Worm (Caenorhabditis elegans) whole organism, L4 larva: ENCODE results near the gene K09E2.2.

Experiments used
- T20F7.1 ChIP-seq: fragments of 200-800 bp; sonication (Bioruptor generic); optimal IDR thresholded peaks from 2 replicates; lab custom pipeline; 2018; ENCODE audit warnings: mild to moderate bottlenecking, missing genetic modification characterization, missing compliant biosample characterization
- T26A8.4 ChIP-seq: fragments of 200-800 bp; sonication (Bioruptor generic); IDR thresholded peaks from 2 replicates; pipeline ENCODE4 v1.3.6; 2022; ENCODE audit warnings: missing genetic modification characterization, missing compliant biosample characterization
- Y48G9A.11 ChIP-seq: fragments of 200-800 bp; sonication (Bioruptor generic); IDR thresholded peaks from 2 replicates; pipeline ENCODE4 v1.3.6; 2022; ENCODE audit warnings: missing genetic modification reagents, missing genetic modification characterization, missing compliant biosample characterization
- Y75B8A.6 ChIP-seq: fragments of 200-800 bp; sonication (Bioruptor generic); IDR thresholded peaks from 2 replicates; pipeline ENCODE4 v1.3.6; 2022; ENCODE audit warnings: missing genetic modification reagents, missing genetic modification characterization, missing compliant biosample characterization
- ZK337.2 ChIP-seq: fragments of 200-800 bp; sonication (Bioruptor generic); IDR thresholded peaks from 2 replicates; pipeline ENCODE4 v1.3.6; 2022; ENCODE audit warnings: missing genetic modification reagents, missing genetic modification characterization, missing compliant biosample characterization
- ZK546.5 ChIP-seq, 2 experiments: sonication (generic microtip); optimal IDR thresholded peaks; 2 replicates each; lab custom pipeline; 2017; ENCODE audit warnings: missing biosample characterization in 2 of 2, missing genetic modification characterization in 2 of 2
- aha-1 ChIP-seq: fragments of 150-350 bp; peaks from one replicate; lab custom pipeline; 2014; ENCODE audit warnings: missing biosample characterization, missing genetic modification characterization
- ama-1 ChIP-seq: fragments of 150-350 bp; optimal IDR thresholded peaks from 2 replicates; lab custom pipeline; 2014; ENCODE audit warnings: inconsistent platforms, mixed read lengths
- arid-1 ChIP-seq: fragments of 200-800 bp; sonication (Bioruptor generic); conservative IDR thresholded peaks from 2 replicates; pipeline ENCODE4 v1.3.6; 2022; ENCODE audit warnings: missing genetic modification reagents, missing genetic modification characterization, missing compliant biosample characterization
- attf-4 ChIP-seq: sonication (generic microtip); optimal IDR thresholded peaks from 3 replicates; lab custom pipeline; 2017; ENCODE audit warnings: missing biosample characterization, missing genetic modification characterization
- ceh-44 ChIP-seq: fragments of 200-800 bp; sonication (Bioruptor generic); IDR thresholded peaks from 2 replicates; pipeline ENCODE4 v1.3.6; 2022; ENCODE audit warnings: missing genetic modification reagents, missing genetic modification characterization, missing compliant biosample characterization
- ceh-62 ChIP-seq: sonication (generic microtip); optimal IDR thresholded peaks from 2 replicates; lab custom pipeline; 2017; ENCODE audit warnings: missing biosample characterization, missing genetic modification characterization
- cey-2 ChIP-seq: sonication (generic microtip); optimal IDR thresholded peaks from 3 replicates; lab custom pipeline; 2017; ENCODE audit warnings: missing genetic modification characterization, mild to moderate bottlenecking, missing compliant biosample characterization, antibody characterized with exemption, borderline replicate concordance; ENCODE audit not compliant: insufficient read depth
- daf-16 ChIP-seq, 3 experiments: sonication (generic microtip); optimal IDR thresholded peaks; 2 replicates each; lab custom pipeline; 2016 to 2017; ENCODE audit warnings: missing genetic modification characterization in 3 of 3, missing genetic modification reagents in 3 of 3, mild to moderate bottlenecking in 2 of 3, missing compliant biosample characterization in 2 of 3, missing biosample characterization in 1 of 3, moderate library complexity in 1 of 3
- daf-8 ChIP-seq: fragments of 200-800 bp; sonication (Bioruptor generic); IDR thresholded peaks from 2 replicates; pipeline ENCODE4 v1.3.6; 2022; ENCODE audit warnings: missing genetic modification characterization, missing compliant biosample characterization
- dmd-6 ChIP-seq: fragments of 200-800 bp; sonication (Bioruptor generic); IDR thresholded peaks from 2 replicates; pipeline ENCODE4 v1.3.6; 2022; ENCODE audit warnings: missing genetic modification reagents, missing genetic modification characterization, missing compliant biosample characterization
- dve-1 ChIP-seq: sonication (generic microtip); optimal IDR thresholded peaks from 2 replicates; lab custom pipeline; 2017; ENCODE audit warnings: antibody characterized with exemption, mild to moderate bottlenecking, missing genetic modification characterization, missing compliant biosample characterization; ENCODE audit not compliant: insufficient read depth
- lim-7 ChIP-seq: fragments of 200-800 bp; sonication (Bioruptor generic); IDR thresholded peaks from 2 replicates; pipeline ENCODE4 v1.3.6; 2022; ENCODE audit warnings: missing genetic modification characterization, missing compliant biosample characterization
- lin-15B ChIP-seq: fragments of 150-350 bp; sonication (generic microtip); optimal IDR thresholded peaks from 3 replicates; lab custom pipeline; 2014; ENCODE audit warnings: missing biosample characterization, missing genetic modification characterization
- lin-39 ChIP-seq: fragments of 150-350 bp; optimal IDR thresholded peaks from 2 replicates; lab custom pipeline; 2014; ENCODE audit warnings: missing biosample characterization, missing genetic modification reagents, missing genetic modification characterization
- lsy-2 ChIP-seq, 2 experiments: fragments of 150-350 bp in 1 of 2; sonication (generic microtip) in 1 of 2; optimal IDR thresholded peaks; 2 replicates each; lab custom pipeline; 2014 to 2017; ENCODE audit warnings: missing biosample characterization in 2 of 2, missing genetic modification characterization in 2 of 2
- mes-2 ChIP-seq: sonication (generic microtip); optimal IDR thresholded peaks from 2 replicates; lab custom pipeline; 2016; ENCODE audit warnings: missing genotype, mild to moderate bottlenecking, missing genetic modification characterization, missing compliant biosample characterization; ENCODE audit not compliant: poor library complexity, severe bottlenecking
- mxl-2 ChIP-seq: fragments of 200-800 bp; sonication (Bioruptor generic); conservative IDR thresholded peaks from 2 replicates; pipeline ENCODE4 v1.3.6; 2022; ENCODE audit warnings: missing genetic modification reagents, missing genetic modification characterization, missing compliant biosample characterization
- nhr-10 ChIP-seq: fragments of 150-350 bp; optimal IDR thresholded peaks from 2 replicates; lab custom pipeline; 2014; ENCODE audit warnings: missing biosample characterization, missing genetic modification characterization
- nhr-111 ChIP-seq: fragments of 200-800 bp; sonication (Bioruptor generic); optimal IDR thresholded peaks from 2 replicates; lab custom pipeline; 2018; ENCODE audit warnings: mild to moderate bottlenecking, missing genetic modification characterization, missing compliant biosample characterization
- nhr-237 ChIP-seq: sonication (generic microtip); optimal IDR thresholded peaks from 2 replicates; lab custom pipeline; 2017; ENCODE audit warnings: missing biosample characterization, missing genetic modification characterization
- nhr-41 ChIP-seq: fragments of 200-800 bp; sonication (Bioruptor generic); IDR thresholded peaks from 2 replicates; pipeline ENCODE4 v1.3.6; 2022; ENCODE audit warnings: missing genetic modification reagents, missing genetic modification characterization, missing compliant biosample characterization
- nhr-42 ChIP-seq: fragments of 200-800 bp; sonication (Bioruptor generic); IDR thresholded peaks from 2 replicates; pipeline ENCODE4 v1.3.6; 2022; ENCODE audit warnings: missing genetic modification characterization, missing compliant biosample characterization
- nhr-77 ChIP-seq: fragments of 150-350 bp; optimal IDR thresholded peaks from 2 replicates; lab custom pipeline; 2014; ENCODE audit warnings: missing biosample characterization, missing genetic modification characterization
- pqm-1 ChIP-seq: sonication (generic microtip); optimal IDR thresholded peaks from 2 replicates; lab custom pipeline; 2017; ENCODE audit warnings: missing biosample characterization, missing genetic modification characterization
- unc-62 ChIP-seq, 3 experiments: fragments of 150-350 bp in 1 of 3; sonication (generic microtip); optimal IDR thresholded peaks in 2 of 3; peaks in 1 of 3; 1 replicate in 1 of 3; 2 replicates in 2 of 3; lab custom pipeline; 2014 to 2017; ENCODE audit warnings: missing biosample characterization in 3 of 3, missing genetic modification characterization in 3 of 3, missing genetic modification reagents in 3 of 3, missing genotype in 1 of 3
- vab-7 ChIP-seq: fragments of 200-800 bp; sonication (Bioruptor generic); IDR thresholded peaks from 2 replicates; pipeline ENCODE4 v1.3.6; 2022; ENCODE audit warnings: missing genetic modification reagents, missing genetic modification characterization, missing compliant biosample characterization
- ztf-11 ChIP-seq: fragments of 150-350 bp; optimal IDR thresholded peaks from 2 replicates; lab custom pipeline; 2014; ENCODE audit warnings: missing biosample characterization, missing genetic modification characterization

The K09E2.2 gene

ce11 chrX:8704830-8705229, 32.0 kb downstream of the K09E2.2 start:
- TF ChIP-seq dve-1 (tag; lab: Kevin White, UChicago) (no peak), aha-1 (peak; percentile 90), ztf-11 (tag; lab: Kevin White, UChicago) (no peak)
- TF ChIP-seq, all 104 proteins: peak for 1

ce11 chrX:8708053-8708452, 35.2 kb downstream of the K09E2.2 start, which contains the start of gene F53A9.3:
Gene F53A9.3, plus strand, starts transcription at chrX:8708353.
- no peak for TF ChIP-seq nhr-77
- TF ChIP-seq lin-39 (tag; lab: Kevin White, UChicago) = no peak
- TF ChIP-seq mxl-2 (GFP tag; lab: Robert Waterston, UW) = no peak

- no peak for TF ChIP-seq nhr-111 (GFP tag; lab: Kevin White, UChicago)
- peak; percentile 11; the same call in 1 of the 2 replicates for TF ChIP-seq dmd-6 (GFP tag; lab: Robert Waterston, UW)
- peak; percentile 32 for TF ChIP-seq pqm-1
- no peak for TF ChIP-seq mes-2 (tag; lab: Kevin White, UChicago)
- TF ChIP-seq, all 104 proteins: peak for 2
Observed at ce11 chrX:8709424-8709823, 36.6 kb downstream of the K09E2.2 start, which contains the start of gene kreg-1. Gene kreg-1, plus strand, starts transcription at chrX:8709764.

- no peak for TF ChIP-seq ceh-62 (tag; lab: Kevin White, UChicago)
- TF ChIP-seq nhr-237 = no peak
- TF ChIP-seq Y75B8A.6 (GFP tag; lab: Robert Waterston, UW) = no peak
- no peak for TF ChIP-seq ZK546.5 (tag; optimal IDR thresholded peaks at IDR 0.05; lab: Kevin White, UChicago)
- TF ChIP-seq T26A8.4 (GFP tag; lab: Robert Waterston, UW) = no peak
- TF ChIP-seq lim-7 (GFP tag; lab: Robert Waterston, UW) = no peak
- no peak for TF ChIP-seq vab-7 (GFP tag; lab: Robert Waterston, UW)
- no peak for TF ChIP-seq ceh-44
- TF ChIP-seq nhr-42 (GFP tag; lab: Robert Waterston, UW) = no peak
- TF ChIP-seq unc-62 (GFP tag; optimal IDR thresholded peaks at IDR 0.05 in 1 of 2; lab: Kevin White, UChicago) = peak in 1 of 2 experiments; percentile 75
- no peak for TF ChIP-seq unc-62 (tag; optimal IDR thresholded peaks at IDR 0.05; lab: Kevin White, UChicago)
- TF ChIP-seq attf-4 = no peak
- TF ChIP-seq dve-1 (tag; lab: Kevin White, UChicago) = peak; percentile 38
- TF ChIP-seq T20F7.1 (GFP tag; lab: Kevin White, UChicago) = no peak
- no peak for TF ChIP-seq ZK337.2
- no peak for TF ChIP-seq cey-2 (tag; lab: Kevin White, UChicago)
- TF ChIP-seq lsy-2 (tag; optimal IDR thresholded peaks at IDR 0.05; lab: Kevin White, UChicago) = no peak
- no peak for TF ChIP-seq ztf-11 (tag; lab: Kevin White, UChicago)
- no peak for TF ChIP-seq daf-8 (GFP tag; lab: Robert Waterston, UW)
- TF ChIP-seq arid-1 (GFP tag; lab: Robert Waterston, UW) = no peak
- TF ChIP-seq Y48G9A.11 (GFP tag; lab: Robert Waterston, UW) = no peak
- no peak for TF ChIP-seq daf-16 (GFP tag; optimal IDR thresholded peaks at IDR 0.05; lab: Kevin White, UChicago)
- TF ChIP-seq daf-16 (tag; optimal IDR thresholded peaks at IDR 0.05; lab: Kevin White, UChicago) = peak; percentile 62
- TF ChIP-seq nhr-41 (GFP tag; lab: Robert Waterston, UW) = no peak
- no peak for TF ChIP-seq dmd-6 (GFP tag; lab: Robert Waterston, UW)
- TF ChIP-seq ama-1 (lab: Kevin White, UChicago) = no peak
- no peak for TF ChIP-seq lin-15B (tag; lab: Kevin White, UChicago)
- TF ChIP-seq nhr-10 (tag; lab: Kevin White, UChicago) = no peak
- TF ChIP-seq, all 104 proteins: peak for 3
Observed at ce11 chrX:8711141-8711645, 38.3 kb downstream of the K09E2.2 start, which contains the start of gene F53A9.1. Gene F53A9.1, plus strand, starts transcription at chrX:8711595.
